Worm (Caenorhabditis elegans) whole organism, L4/young adult: ENCODE results near the gene oig-2.

ENCODE experiments used
- W03F9.2 ChIP-seq: fragments of 150-350 bp; optimal IDR thresholded peaks from 2 replicates; lab custom pipeline; 2014; ENCODE audit warnings: missing biosample characterization, missing genetic modification characterization
- him-1 ChIP-seq: sonication (generic microtip); optimal IDR thresholded peaks from 2 replicates; lab custom pipeline; 2016; ENCODE audit warnings: missing genotype, missing genetic modification reagents, missing genetic modification characterization, missing compliant biosample characterization

DNA sequence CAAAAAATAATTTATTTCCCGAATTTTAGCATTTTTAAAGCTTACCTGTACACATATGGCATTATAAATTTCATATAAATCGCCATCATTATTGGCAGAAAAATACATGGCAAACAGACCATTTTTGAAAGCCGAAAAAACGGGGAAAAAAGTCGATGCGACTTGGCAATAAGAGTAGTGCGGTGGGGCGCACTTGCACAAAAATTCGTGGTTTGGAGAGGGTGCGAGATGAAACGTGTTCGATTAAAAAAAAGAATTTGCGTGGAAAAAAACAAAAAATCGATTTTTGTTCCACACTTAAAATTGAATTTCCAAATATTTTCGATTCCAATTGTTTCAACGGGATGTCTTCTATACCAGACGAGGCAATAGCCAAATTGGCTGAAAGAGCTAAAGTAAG is 28.8 kb upstream of the oig-2 start, which contains the start of gene F18A11.3:
- TF ChIP-seq him-1 (tag; lab: Kevin White, UChicago), result no peak
- no peak for TF ChIP-seq W03F9.2 (tag; lab: Kevin White, UChicago)
